Worm (Caenorhabditis elegans): Measurements from ENCODE around the gene clec-205.

ce11 chrV:1805724-1806316 lies 45.1 kb downstream of the clec-205 start:
- TF ChIP-seq T22C8.4 (GFP tag; IDR thresholded peaks at IDR 0.05) (no peak), cog-1 (tag; optimal IDR thresholded peaks at IDR 0.05) (no peak), klf-2 (GFP tag; conservative IDR thresholded peaks at IDR 0.05) (no peak), ref-1 (GFP tag; conservative IDR thresholded peaks at IDR 0.05) (no peak), ztf-23 (GFP tag; IDR thresholded peaks at IDR 0.05) (no peak)
